Fruit fly (Drosophila melanogaster): ENCODE results near the gene CG17260.

CG17260 gene

DNA sequence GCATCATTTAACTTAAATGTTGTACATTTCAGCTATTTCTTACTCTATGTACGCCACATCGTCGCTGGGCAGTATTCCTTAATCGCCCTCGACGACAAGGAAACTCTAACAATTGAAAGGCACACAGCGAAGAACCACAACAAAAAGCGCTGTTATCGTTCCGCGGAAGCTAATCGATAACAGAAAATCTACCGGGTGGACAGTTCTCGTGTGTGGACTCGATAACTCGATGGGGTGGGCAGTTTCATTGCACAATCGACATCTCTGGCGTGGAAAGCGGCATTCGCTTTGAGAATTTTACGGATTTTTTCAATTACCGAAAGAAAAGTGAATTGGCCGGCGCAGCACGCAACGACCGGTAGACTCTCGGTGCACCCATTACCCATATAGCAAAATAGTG is 14.0 kb upstream of the CG17260 start, which contains the start of the genes alpha4GT1 and Prp40 (continued):
- no peak for TF ChIP-seq CG31224 (GFP tag; IDR thresholded peaks at IDR 0.05)
- TF ChIP-seq CG14014 (GFP tag; IDR thresholded peaks at IDR 0.05), result no peak
- no peak for TF ChIP-seq CG10274 (GFP tag; optimal IDR thresholded peaks at IDR 0.05)
- no peak for TF ChIP-seq CG31365 (tag; optimal IDR thresholded peaks at IDR 0.05)
- TF ChIP-seq klu (GFP tag; IDR thresholded peaks at IDR 0.05), result no peak
- TF ChIP-seq Poxn (GFP tag; IDR thresholded peaks at IDR 0.05), result no peak
- no peak for TF ChIP-seq nau (GFP tag; optimal IDR thresholded peaks at IDR 0.05)
- TF ChIP-seq ken (GFP tag; IDR thresholded peaks at IDR 0.05), result no peak
- peak; percentile 72 for TF ChIP-seq sna (GFP tag; IDR thresholded peaks at IDR 0.05; ENCODE audit: partially characterized antibody)
- no peak for TF ChIP-seq CG15601 (tag; optimal IDR thresholded peaks at IDR 0.05)
- TF ChIP-seq amos (GFP tag; IDR thresholded peaks at IDR 0.05; ENCODE audit: partially characterized antibody), result peak; percentile 80
- TF ChIP-seq run (tag; optimal IDR thresholded peaks at IDR 0.05), result no peak
- peak; percentile 73 for TF ChIP-seq CG17186 (GFP tag; optimal IDR thresholded peaks at IDR 0.05)
- no peak for TF ChIP-seq ranshi (GFP tag; IDR thresholded peaks at IDR 0.05)
- no peak for TF ChIP-seq Deaf1 (tag; optimal IDR thresholded peaks at IDR 0.05)
- no peak for TF ChIP-seq sd (tag; optimal IDR thresholded peaks at IDR 0.05)
- TF ChIP-seq CG2129 (GFP tag; IDR thresholded peaks at IDR 0.05; ENCODE audit: partially characterized antibody), result 0 out of 2 replicates have a peak, but pooled peaks have one; percentile 16
- no peak for TF ChIP-seq Sox100B (GFP tag; optimal IDR thresholded peaks at IDR 0.05)
- TF ChIP-seq exex (tag; optimal IDR thresholded peaks at IDR 0.05), result no peak
- no peak for TF ChIP-seq CG14667 (GFP tag; IDR thresholded peaks at IDR 0.05)
- TF ChIP-seq Hr51 (GFP tag; optimal IDR thresholded peaks at IDR 0.05), result no peak
- peak; percentile 77 for TF ChIP-seq MESR4 (GFP tag; optimal IDR thresholded peaks at IDR 0.05)
- no peak for TF ChIP-seq wek (GFP tag; optimal IDR thresholded peaks at IDR 0.05)
- no peak for TF ChIP-seq CoRest (tag; optimal IDR thresholded peaks at IDR 0.05)
- no peak for TF ChIP-seq zf30C (GFP tag; optimal IDR thresholded peaks at IDR 0.05)
- no peak for TF ChIP-seq CG5245 (GFP tag; optimal IDR thresholded peaks at IDR 0.05)
- TF ChIP-seq lov (optimal IDR thresholded peaks at IDR 0.05), result no peak
- TF ChIP-seq lov (GFP tag; IDR thresholded peaks at IDR 0.05), result no peak
- TF ChIP-seq da (GFP tag; optimal IDR thresholded peaks at IDR 0.05), result no peak
- no peak for TF ChIP-seq CG15696 (tag; optimal IDR thresholded peaks at IDR 0.05)
- TF ChIP-seq hth (optimal IDR thresholded peaks at IDR 0.05), result no peak
- no peak for TF ChIP-seq unpg (GFP tag; optimal IDR thresholded peaks at IDR 0.05)
- no peak for TF ChIP-seq Doc2 (GFP tag; IDR thresholded peaks at IDR 0.05)
- no peak for TF ChIP-seq gt (GFP tag; IDR thresholded peaks at IDR 0.05)
- TF ChIP-seq Dp (GFP tag; optimal IDR thresholded peaks at IDR 0.05), result peak; percentile 53
- no peak for TF ChIP-seq salm (tag; optimal IDR thresholded peaks at IDR 0.05)
- TF ChIP-seq sc (optimal IDR thresholded peaks at IDR 0.05), result no peak
- TF ChIP-seq sc (GFP tag; optimal IDR thresholded peaks at IDR 0.05), result no peak
- no peak for TF ChIP-seq ab (GFP tag; optimal IDR thresholded peaks at IDR 0.05)
- no peak for TF ChIP-seq CG8281 (tag; optimal IDR thresholded peaks at IDR 0.05)
- TF ChIP-seq NC2α (GFP tag; optimal IDR thresholded peaks at IDR 0.05), result no peak
- TF ChIP-seq CG1832 (GFP tag; optimal IDR thresholded peaks at IDR 0.05), result no peak
- TF ChIP-seq CG33213 (GFP tag; optimal IDR thresholded peaks at IDR 0.05), result no peak
- TF ChIP-seq Dref (GFP tag; IDR thresholded peaks at IDR 0.05), result peak; percentile 99
- no peak for TF ChIP-seq ci (GFP tag; IDR thresholded peaks at IDR 0.05)
- peak; percentile 90 for TF ChIP-seq Sry-β (GFP tag; optimal IDR thresholded peaks at IDR 0.05)
- TF ChIP-seq vvl (GFP tag; IDR thresholded peaks at IDR 0.05), result peak; percentile 21; the same call in 1 of the 2 replicates
- TF ChIP-seq CG8765 (GFP tag; IDR thresholded peaks at IDR 0.05), result no peak
- no peak for TF ChIP-seq CG9876 (GFP tag; optimal IDR thresholded peaks at IDR 0.05)
- no peak for TF ChIP-seq CG6689 (GFP tag; IDR thresholded peaks at IDR 0.05)
- peak; percentile 64 for TF ChIP-seq BEAF-32 (GFP tag; optimal IDR thresholded peaks at IDR 0.05)
- TF ChIP-seq tna (GFP tag; IDR thresholded peaks at IDR 0.05; ENCODE audit: partially characterized antibody), result peak; percentile 91

Data from whole organism, embryonic.